Worm (Caenorhabditis elegans): ENCODE results near the gene srbc-10.

srbc-10 gene

ce11 chrV:7508566-7509044 lies 15.8 kb upstream of the srbc-10 start, which contains the start of the genes str-31 and nhr-172:
Gene str-31 (minus strand): TSS chrV:7508666.
Gene nhr-172 (plus strand): TSS chrV:7508994.
- TF ChIP-seq him-1 (tag; optimal IDR thresholded peaks at IDR 0.05) (no peak), dao-5 (tag; optimal IDR thresholded peaks at IDR 0.05) (no peak), W03F9.2 (tag; optimal IDR thresholded peaks at IDR 0.05) (no peak)

ce11 chrV:7506207-7506606 lies 13.4 kb upstream of the srbc-10 start:
- TF ChIP-seq him-1 (tag; optimal IDR thresholded peaks at IDR 0.05) (no peak), dao-5 (tag; optimal IDR thresholded peaks at IDR 0.05) (no peak), W03F9.2 (tag; optimal IDR thresholded peaks at IDR 0.05) (no peak)

ce11 chrV:7504271-7504670 lies 11.4 kb upstream of the srbc-10 start, which contains the start of gene srh-229:
Gene srh-229 (minus strand): TSS chrV:7504371.
- TF ChIP-seq him-1 (tag; optimal IDR thresholded peaks at IDR 0.05), result no peak
- TF ChIP-seq dao-5 (tag; optimal IDR thresholded peaks at IDR 0.05), result no peak
- TF ChIP-seq W03F9.2 (tag; optimal IDR thresholded peaks at IDR 0.05), result no peak

- TF ChIP-seq dao-5 (tag; optimal IDR thresholded peaks at IDR 0.05) (no peak), W03F9.2 (tag; optimal IDR thresholded peaks at IDR 0.05) (no peak), him-1 (tag; optimal IDR thresholded peaks at IDR 0.05) (no peak)
Observed at ce11 chrV:7501194-7501593, 8.4 kb upstream of the srbc-10 start.

- no peak for TF ChIP-seq W03F9.2 (tag; optimal IDR thresholded peaks at IDR 0.05)
- TF ChIP-seq him-1 (tag; optimal IDR thresholded peaks at IDR 0.05), result no peak
- no peak for TF ChIP-seq dao-5 (tag; optimal IDR thresholded peaks at IDR 0.05)
Observed at ce11 chrV:7497440-7497839, 4.6 kb upstream of the srbc-10 start, which contains the start of gene srh-79. Gene srh-79 (plus strand): TSS chrV:7497740.

- TF ChIP-seq dao-5 (tag; optimal IDR thresholded peaks at IDR 0.05) (no peak), W03F9.2 (tag; optimal IDR thresholded peaks at IDR 0.05) (no peak), him-1 (tag; optimal IDR thresholded peaks at IDR 0.05) (no peak)
Observed at ce11 chrV:7495189-7495588, 2.4 kb upstream of the srbc-10 start, which contains the start of gene srbc-11. Gene srbc-11 (minus strand): TSS chrV:7495289.

ce11 chrV:7490340-7490739 lies 2.5 kb downstream of the srbc-10 start, which contains the start of gene srbc-9:
Gene srbc-9 (minus strand): TSS chrV:7490440.
- TF ChIP-seq dao-5 (tag; optimal IDR thresholded peaks at IDR 0.05) (no peak), W03F9.2 (tag; optimal IDR thresholded peaks at IDR 0.05) (no peak), him-1 (tag; optimal IDR thresholded peaks at IDR 0.05) (no peak)

- no peak for TF ChIP-seq him-1 (tag; optimal IDR thresholded peaks at IDR 0.05)
- no peak for TF ChIP-seq W03F9.2 (tag; optimal IDR thresholded peaks at IDR 0.05)
- no peak for TF ChIP-seq dao-5 (tag; optimal IDR thresholded peaks at IDR 0.05)
Observed at ce11 chrV:7487518-7487917, 5.3 kb downstream of the srbc-10 start, which contains the start of gene srbc-7. Gene srbc-7 (minus strand): TSS chrV:7487618.

- TF ChIP-seq dao-5 (tag; optimal IDR thresholded peaks at IDR 0.05) (no peak), him-1 (tag; optimal IDR thresholded peaks at IDR 0.05) (no peak), W03F9.2 (tag; optimal IDR thresholded peaks at IDR 0.05) (no peak)
Observed at ce11 chrV:7485000-7485399, 7.8 kb downstream of the srbc-10 start, which contains the start of gene srbc-8. Gene srbc-8 (minus strand): TSS chrV:7485100.

- TF ChIP-seq W03F9.2 (tag; optimal IDR thresholded peaks at IDR 0.05) (no peak), him-1 (tag; optimal IDR thresholded peaks at IDR 0.05) (no peak), dao-5 (tag; optimal IDR thresholded peaks at IDR 0.05) (no peak)
Observed at ce11 chrV:7480949-7481348, 11.9 kb downstream of the srbc-10 start, which contains the start of gene C18B10.6. Gene C18B10.6 (minus strand): TSS chrV:7481049.

- TF ChIP-seq him-1 (tag; optimal IDR thresholded peaks at IDR 0.05), result no peak
- TF ChIP-seq W03F9.2 (tag; optimal IDR thresholded peaks at IDR 0.05), result no peak
- no peak for TF ChIP-seq dao-5 (tag; optimal IDR thresholded peaks at IDR 0.05)
Observed at ce11 chrV:7478404-7478803, 14.4 kb downstream of the srbc-10 start, which contains the start of gene str-190. Gene str-190 (minus strand): TSS chrV:7478504.

ce11 chrV:7476766-7477165 lies 16.1 kb downstream of the srbc-10 start, which contains the start of gene srh-125:
Gene srh-125 (minus strand): TSS chrV:7476866.
- TF ChIP-seq him-1 (tag; optimal IDR thresholded peaks at IDR 0.05) (no peak), W03F9.2 (tag; optimal IDR thresholded peaks at IDR 0.05) (no peak), dao-5 (tag; optimal IDR thresholded peaks at IDR 0.05) (no peak)

- TF ChIP-seq him-1 (tag; optimal IDR thresholded peaks at IDR 0.05) (no peak), W03F9.2 (tag; optimal IDR thresholded peaks at IDR 0.05) (no peak), dao-5 (tag; optimal IDR thresholded peaks at IDR 0.05) (no peak)
Observed at ce11 chrV:7472815-7473214, 20.0 kb downstream of the srbc-10 start, which contains the start of gene str-28. Gene str-28 (minus strand): TSS chrV:7472915.

- no peak for TF ChIP-seq W03F9.2 (tag; optimal IDR thresholded peaks at IDR 0.05)
- no peak for TF ChIP-seq him-1 (tag; optimal IDR thresholded peaks at IDR 0.05)
- TF ChIP-seq dao-5 (tag; optimal IDR thresholded peaks at IDR 0.05), result no peak
Observed at ce11 chrV:7465509-7465908, 27.3 kb downstream of the srbc-10 start, which contains the start of gene F25E5.1. Gene F25E5.1 (plus strand): TSS chrV:7465884.
